Fruit fly (Drosophila melanogaster): ENCODE measurements around the gene CG33270.
A peak's percentile ranks its signal among the peaks of the same experiment; 100 is the strongest.

CG33270 gene

dm6 chr3L:11627819-11628483 lies 49.5 kb upstream of the CG33270 start, which contains the start of gene Apt1 (continued):
- TF ChIP-seq CG12299 (tag; optimal IDR thresholded peaks at IDR 0.05) (no peak), CG32772 (GFP tag; IDR thresholded peaks at IDR 0.05) (no peak), CG1233 (GFP tag; optimal IDR thresholded peaks at IDR 0.05) (no peak), dan (GFP tag; IDR thresholded peaks at IDR 0.05) (no peak), inv (GFP tag; IDR thresholded peaks at IDR 0.05; ENCODE audit: partially characterized antibody) (peak; percentile 93), Trl (optimal IDR thresholded peaks at IDR 0.05) (no peak), Trl (GFP tag; optimal IDR thresholded peaks at IDR 0.05) (no peak), CG2129 (GFP tag; IDR thresholded peaks at IDR 0.05; ENCODE audit: partially characterized antibody) (peak; percentile 83), CG8944 (GFP tag; optimal IDR thresholded peaks at IDR 0.05) (no peak), lmd (GFP tag; IDR thresholded peaks at IDR 0.05) (no peak), Chrac-16 (GFP tag; optimal IDR thresholded peaks at IDR 0.05) (no peak), Asciz (GFP tag; optimal IDR thresholded peaks at IDR 0.05) (no peak), CG31441 (GFP tag; IDR thresholded peaks at IDR 0.05) (no peak), CG11695 (GFP tag; IDR thresholded peaks at IDR 0.05) (no peak), CG3163 (GFP tag; optimal IDR thresholded peaks at IDR 0.05) (no peak), MESR4 (GFP tag; optimal IDR thresholded peaks at IDR 0.05) (peak; percentile 76), CG17612 (GFP tag; IDR thresholded peaks at IDR 0.05) (no peak), bab2 (GFP tag; optimal IDR thresholded peaks at IDR 0.05) (no peak), mirr (GFP tag; optimal IDR thresholded peaks at IDR 0.05) (no peak), TFAM (GFP tag; optimal IDR thresholded peaks at IDR 0.05) (no peak), CG43689 (GFP tag; IDR thresholded peaks at IDR 0.05) (no peak), cas (GFP tag; IDR thresholded peaks at IDR 0.05) (no peak), CG13894 (tag; optimal IDR thresholded peaks at IDR 0.05) (no peak), Spps (tag; optimal IDR thresholded peaks at IDR 0.05) (no peak), Oaz (GFP tag; IDR thresholded peaks at IDR 0.05) (no peak), wek (GFP tag; optimal IDR thresholded peaks at IDR 0.05) (no peak), chinmo (GFP tag; IDR thresholded peaks at IDR 0.05; ENCODE audit: partially characterized antibody) (peak; percentile 87; the same call in 2 of the 4 replicates), Fer3 (tag; optimal IDR thresholded peaks at IDR 0.05) (no peak), CG15601 (tag; optimal IDR thresholded peaks at IDR 0.05) (no peak), twi (tag; optimal IDR thresholded peaks at IDR 0.05) (no peak), lbe (GFP tag; optimal IDR thresholded peaks at IDR 0.05) (no peak), Blimp-1 (GFP tag; optimal IDR thresholded peaks at IDR 0.05) (no peak), CG2202 (tag; optimal IDR thresholded peaks at IDR 0.05) (no peak), Max (GFP tag; optimal IDR thresholded peaks at IDR 0.05) (no peak), pros (GFP tag; optimal IDR thresholded peaks at IDR 0.05) (no peak), otp (GFP tag; IDR thresholded peaks at IDR 0.05) (no peak), CG18619 (GFP tag; optimal IDR thresholded peaks at IDR 0.05) (no peak), ind (GFP tag; optimal IDR thresholded peaks at IDR 0.05) (no peak), Optix (GFP tag; IDR thresholded peaks at IDR 0.05) (no peak), Hand (GFP tag; optimal IDR thresholded peaks at IDR 0.05) (no peak), Aef1 (GFP tag; IDR thresholded peaks at IDR 0.05) (no peak), CG3995 (GFP tag; optimal IDR thresholded peaks at IDR 0.05) (peak; percentile 4), dati (GFP tag; IDR thresholded peaks at IDR 0.05) (no peak), Mad (GFP tag; optimal IDR thresholded peaks at IDR 0.05) (no peak), en (GFP tag; optimal IDR thresholded peaks at IDR 0.05) (no peak), CG10209 (GFP tag; optimal IDR thresholded peaks at IDR 0.05) (no peak), CG6813 (GFP tag; optimal IDR thresholded peaks at IDR 0.05) (no peak), CG4854 (GFP tag; optimal IDR thresholded peaks at IDR 0.05) (no peak), insv (GFP tag; optimal IDR thresholded peaks at IDR 0.05) (no peak), zen2 (GFP tag; IDR thresholded peaks at IDR 0.05; ENCODE audit: partially characterized antibody) (peak; percentile 93)

All from whole organism, embryonic.